Fruit fly (Drosophila melanogaster) whole organism, prepupa: ENCODE data around the gene CG6845.

ENCODE experiments used
- CG11762 ChIP-seq: fragments of 200-800 bp; sonication (Bioruptor generic); optimal IDR thresholded peaks from 3 replicates; lab custom pipeline; 2016; ENCODE audit warnings: missing biosample characterization, missing genetic modification characterization; ENCODE audit not compliant: insufficient read depth
- CG31627 ChIP-seq: fragments of 200-800 bp; sonication (Bioruptor generic); optimal IDR thresholded peaks from 3 replicates; lab custom pipeline; 2016; ENCODE audit warnings: missing biosample characterization, missing genetic modification characterization
- CG34406 ChIP-seq: fragments of 200-800 bp; sonication (Bioruptor generic); optimal IDR thresholded peaks from 3 replicates; lab custom pipeline; 2016; ENCODE audit warnings: missing biosample characterization, missing genetic modification characterization
- CG6854 ChIP-seq: fragments of 200-800 bp; sonication (Bioruptor generic); optimal IDR thresholded peaks from 2 replicates; lab custom pipeline; 2017; ENCODE audit warnings: missing biosample characterization, mild to moderate bottlenecking, missing genetic modification characterization
- CG8119 ChIP-seq: fragments of 200-800 bp; sonication (Bioruptor generic); IDR thresholded peaks from 3 replicates; pipeline ENCODE4 v1.3.6; 2022; ENCODE audit warnings: missing biosample characterization, missing genetic modification characterization
- CG9139 ChIP-seq: fragments of 200-800 bp; sonication (Bioruptor generic); optimal IDR thresholded peaks from 3 replicates; lab custom pipeline; 2017; ENCODE audit warnings: missing biosample characterization, mild to moderate bottlenecking, missing genetic modification characterization
- Ets21C ChIP-seq: fragments of 200-800 bp; sonication (Bioruptor generic); optimal IDR thresholded peaks from 3 replicates; lab custom pipeline; 2016; ENCODE audit warnings: missing biosample characterization, missing genetic modification characterization
- Hr38 ChIP-seq: sonication (Bioruptor generic); optimal IDR thresholded peaks from 2 replicates; lab custom pipeline; 2016; ENCODE audit warnings: missing biosample characterization, missing genetic modification characterization
- Smox ChIP-seq: fragments of 200-800 bp; sonication (Bioruptor generic); optimal IDR thresholded peaks from 3 replicates; lab custom pipeline; 2016; ENCODE audit warnings: missing biosample characterization, missing genetic modification characterization
- Sox102F ChIP-seq: fragments of 200-800 bp; sonication (Bioruptor generic); optimal IDR thresholded peaks from 2 replicates; lab custom pipeline; 2016; ENCODE audit warnings: missing biosample characterization, mild to moderate bottlenecking, missing genetic modification characterization
- Sox14 ChIP-seq: fragments of 200-800 bp; sonication (Bioruptor generic); optimal IDR thresholded peaks from 3 replicates; lab custom pipeline; 2016; ENCODE audit warnings: missing biosample characterization, missing genetic modification characterization
- acj6 ChIP-seq: fragments of 200-800 bp; sonication (Bioruptor generic); optimal IDR thresholded peaks from 3 replicates; lab custom pipeline; 2016; ENCODE audit warnings: missing biosample characterization, missing genetic modification characterization
- ss ChIP-seq, 2 experiments: fragments of 200-800 bp; sonication (Bioruptor generic); optimal IDR thresholded peaks; 2 replicates in 1 of 2; 3 replicates in 1 of 2; lab custom pipeline; 2017 to 2018; ENCODE audit warnings: mild to moderate bottlenecking in 2 of 2, missing biosample characterization in 2 of 2, missing genetic modification characterization in 2 of 2, moderate library complexity in 1 of 2

DNA sequence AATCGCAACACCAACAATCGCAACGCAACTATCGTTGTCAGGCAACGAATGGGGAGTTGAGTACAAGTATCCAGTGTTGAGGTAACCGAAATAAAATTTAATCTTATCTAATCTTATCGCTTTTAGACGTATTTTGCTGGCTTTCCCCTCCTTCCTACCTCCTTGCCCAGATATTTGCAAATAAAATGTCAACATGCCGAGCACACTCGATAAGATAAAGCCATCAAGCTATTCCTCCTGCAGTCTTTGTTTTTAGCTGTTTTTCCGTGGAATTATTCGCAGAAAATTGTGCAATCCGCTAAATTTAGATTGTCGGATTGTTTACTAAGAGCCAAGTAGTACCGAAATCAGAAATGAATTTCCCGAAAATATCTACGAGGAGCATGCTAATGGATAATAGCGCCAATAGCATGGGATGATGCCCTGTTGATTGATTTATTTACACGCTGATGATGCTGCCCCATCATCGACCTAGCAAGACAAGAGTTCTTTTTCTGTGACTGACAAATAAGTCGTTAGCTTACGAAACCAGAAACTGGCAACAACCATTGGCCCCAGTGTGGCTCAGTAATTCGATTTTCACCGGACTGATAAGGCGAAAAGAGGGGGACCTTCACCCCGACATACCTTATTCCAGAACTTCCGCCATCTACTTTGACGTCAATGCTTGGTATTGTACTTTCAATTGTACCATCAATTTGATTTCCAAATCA, 10.5 kb downstream of the CG6845 start:
- TF ChIP-seq CG6854 (peak; percentile 21), CG9139 (GFP tag; lab: Kevin White, UChicago) (no peak), CG11762 (GFP tag; lab: Kevin White, UChicago) (no peak), ss (GFP tag; optimal IDR thresholded peaks at IDR 0.05; lab: Kevin White, UChicago) (peak in 1 of 2 experiments; percentile 10), Sox102F (GFP tag; lab: Kevin White, UChicago) (no peak), Sox14 (peak; percentile 53), CG8119 (no peak), CG34406 (GFP tag; lab: Kevin White, UChicago) (no peak), CG31627 (GFP tag; lab: Kevin White, UChicago) (no peak), Smox (no peak), acj6 (GFP tag; lab: Kevin White, UChicago) (no peak), Hr38 (GFP tag; lab: Kevin White, UChicago) (no peak), Ets21C (no peak)
